Worm (Caenorhabditis elegans) whole organism, midembryonic: ENCODE results near the gene gcy-32.

Source experiments
- T22C8.4 ChIP-seq: fragments of 200-800 bp; sonication (Bioruptor generic); IDR thresholded peaks from 2 replicates; pipeline ENCODE4 v1.3.6; 2022; ENCODE audit warnings: missing genetic modification characterization, missing compliant biosample characterization
- cog-1 ChIP-seq: sonication (generic microtip); optimal IDR thresholded peaks from 2 replicates; lab custom pipeline; 2016; ENCODE audit warnings: missing genetic modification characterization, missing compliant biosample characterization
- flt-1 ChIP-seq: fragments of 200-800 bp; sonication (Bioruptor generic); IDR thresholded peaks from 2 replicates; pipeline ENCODE4 v1.3.6; 2022; ENCODE audit warnings: missing genetic modification characterization, missing compliant biosample characterization
- klf-2 ChIP-seq: fragments of 200-800 bp; sonication (Bioruptor generic); conservative IDR thresholded peaks from 2 replicates; pipeline ENCODE4 v1.3.6; 2022; ENCODE audit warnings: missing genetic modification reagents, missing genetic modification characterization, missing compliant biosample characterization
- med-1 ChIP-seq: sonication (generic microtip); optimal IDR thresholded peaks from 2 replicates; lab custom pipeline; 2017; ENCODE audit warnings: missing genetic modification characterization, mild to moderate bottlenecking, missing compliant biosample characterization, antibody characterized with exemption, missing genetic modification reagents; ENCODE audit not compliant: insufficient read depth
- ref-1 ChIP-seq: fragments of 200-800 bp; sonication (Bioruptor generic); conservative IDR thresholded peaks from 2 replicates; pipeline ENCODE4 v1.3.6; 2022; ENCODE audit warnings: missing genetic modification reagents, missing genetic modification characterization, missing compliant biosample characterization
- tab-1 ChIP-seq: fragments of 200-800 bp; sonication (Bioruptor generic); IDR thresholded peaks from 2 replicates; pipeline ENCODE4 v1.3.6; 2022; ENCODE audit warnings: missing genetic modification characterization, missing compliant biosample characterization
- ztf-23 ChIP-seq: fragments of 200-800 bp; sonication (Bioruptor generic); IDR thresholded peaks from 2 replicates; pipeline ENCODE4 v1.3.6; 2022; ENCODE audit warnings: missing genetic modification reagents, missing genetic modification characterization, missing compliant biosample characterization
- ztf-29 ChIP-seq: fragments of 200-800 bp; sonication (Bioruptor generic); IDR thresholded peaks from 2 replicates; pipeline ENCODE4 v1.3.6; 2022; ENCODE audit warnings: missing genetic modification reagents, missing genetic modification characterization, missing compliant biosample characterization

The gcy-32 gene

DNA sequence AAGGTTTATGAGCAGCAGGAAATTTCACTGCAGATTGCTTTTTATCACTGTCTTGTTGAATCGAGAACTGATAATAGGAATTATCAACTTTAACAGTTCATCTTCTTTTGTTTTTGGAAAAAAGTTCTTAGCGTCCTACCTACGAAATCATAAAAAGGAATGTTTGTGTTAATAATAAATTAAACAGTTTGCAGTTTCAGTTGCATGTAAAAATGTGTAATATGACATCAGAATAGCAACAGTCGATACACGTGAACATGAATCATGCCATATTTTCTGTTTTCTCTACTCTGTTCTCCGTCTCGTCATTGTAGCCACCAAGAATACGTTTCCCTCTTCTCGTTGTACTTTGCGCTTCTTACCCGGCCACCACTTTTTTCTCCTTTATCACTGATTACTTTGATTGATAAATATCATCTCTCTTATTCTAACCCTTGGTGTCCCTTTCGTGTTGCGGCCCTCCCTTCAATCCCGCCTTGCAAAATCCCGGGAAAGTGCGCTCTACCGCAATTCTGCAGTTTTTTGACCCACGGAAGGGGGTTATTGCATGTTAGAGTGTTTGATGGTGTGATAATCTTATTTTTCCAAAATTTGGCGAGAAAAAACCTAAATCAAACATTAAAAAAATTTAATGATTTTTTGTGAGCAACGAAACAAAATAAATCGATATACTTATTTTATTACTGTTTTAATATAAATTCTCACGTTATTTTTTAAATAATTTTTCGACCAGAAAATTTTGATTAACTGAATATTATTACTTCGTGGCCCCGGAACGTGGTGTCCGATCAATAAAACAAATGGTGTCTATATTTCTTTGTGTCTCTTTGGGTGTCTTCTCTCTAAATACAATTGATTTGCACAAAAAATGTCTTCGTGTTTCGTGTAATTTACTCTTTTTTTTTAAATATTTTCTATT is 22.6 kb downstream of the gcy-32 start, which contains the start of gene sptl-3:
Gene sptl-3 (plus strand): TSS at position 869 of the 919 bp plus-strand sequence.
- TF ChIP-seq T22C8.4 (GFP tag; lab: Robert Waterston, UW) = no peak
- TF ChIP-seq tab-1 = no peak
- TF ChIP-seq klf-2 (GFP tag; lab: Robert Waterston, UW) = no peak
- TF ChIP-seq flt-1 (GFP tag; lab: Robert Waterston, UW) = no peak
- no peak for TF ChIP-seq cog-1 (tag; lab: Kevin White, UChicago)

ce11 chrV:13891489-13891888 is 23.8 kb downstream of the gcy-32 start:
- TF ChIP-seq flt-1 (GFP tag; lab: Robert Waterston, UW) (no peak), ztf-23 (GFP tag; lab: Robert Waterston, UW) (no peak), T22C8.4 (GFP tag; lab: Robert Waterston, UW) (no peak), ref-1 (GFP tag; lab: Robert Waterston, UW) (no peak), klf-2 (GFP tag; lab: Robert Waterston, UW) (no peak), ztf-29 (no peak), med-1 (GFP tag; lab: Kevin White, UChicago) (no peak), tab-1 (no peak), cog-1 (tag; lab: Kevin White, UChicago) (no peak)

- no peak for TF ChIP-seq T22C8.4 (GFP tag; lab: Robert Waterston, UW)
- TF ChIP-seq ref-1 (GFP tag; lab: Robert Waterston, UW) = no peak
- no peak for TF ChIP-seq cog-1 (tag; lab: Kevin White, UChicago)
- TF ChIP-seq flt-1 (GFP tag; lab: Robert Waterston, UW) = no peak
- TF ChIP-seq med-1 (GFP tag; lab: Kevin White, UChicago) = no peak
- no peak for TF ChIP-seq klf-2 (GFP tag; lab: Robert Waterston, UW)
- no peak for TF ChIP-seq ztf-29
- TF ChIP-seq ztf-23 (GFP tag; lab: Robert Waterston, UW) = no peak
These were observed 24.8 kb downstream of the gcy-32 start, which contains the start of gene lbp-8 for ce11 chrV:13890473-13890872. Gene lbp-8, plus strand, starts transcription at chrV:13890773.

DNA sequence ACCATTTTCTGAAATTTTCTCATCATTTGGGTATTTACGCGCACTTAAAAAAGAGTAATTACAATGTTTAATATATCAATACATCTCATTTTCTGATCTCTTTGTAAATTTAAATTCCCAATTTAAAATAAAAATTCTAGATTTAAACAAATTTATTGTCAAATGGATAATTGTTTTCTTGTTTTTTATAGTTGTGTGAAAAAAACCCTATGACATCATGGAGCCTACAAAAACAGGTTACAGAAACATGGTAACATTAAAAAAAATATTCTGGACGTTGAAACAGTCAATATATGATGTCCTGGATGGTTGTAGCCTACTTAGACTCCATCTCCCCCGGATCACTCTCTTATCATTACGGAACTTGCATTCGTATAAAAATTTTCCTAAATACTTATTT is 25.8 kb downstream of the gcy-32 start, which contains the start of gene spp-12:
Gene spp-12 (plus strand): TSS at position 301 of the 400 bp plus-strand sequence.
- TF ChIP-seq flt-1 (GFP tag; lab: Robert Waterston, UW) (no peak), T22C8.4 (GFP tag; lab: Robert Waterston, UW) (no peak), ztf-29 (no peak), cog-1 (tag; lab: Kevin White, UChicago) (no peak), ref-1 (GFP tag; lab: Robert Waterston, UW) (no peak), med-1 (GFP tag; lab: Kevin White, UChicago) (no peak)

ce11 chrV:13887358-13887757 is 27.9 kb downstream of the gcy-32 start, which contains the start of gene srsx-19:
Gene srsx-19, plus strand, starts transcription at chrV:13887658.
- TF ChIP-seq flt-1 (GFP tag; lab: Robert Waterston, UW) = no peak
- TF ChIP-seq T22C8.4 (GFP tag; lab: Robert Waterston, UW) = no peak

ce11 chrV:13880607-13881006 is 34.7 kb downstream of the gcy-32 start, which contains the start of gene T22G5.3:
Gene T22G5.3, plus strand, starts transcription at chrV:13880907.
- no peak for TF ChIP-seq ref-1 (GFP tag; lab: Robert Waterston, UW)
- no peak for TF ChIP-seq ztf-29
- TF ChIP-seq ztf-23 (GFP tag; lab: Robert Waterston, UW) = no peak
- TF ChIP-seq flt-1 (GFP tag; lab: Robert Waterston, UW) = no peak
- no peak for TF ChIP-seq T22C8.4 (GFP tag; lab: Robert Waterston, UW)
- TF ChIP-seq cog-1 (tag; lab: Kevin White, UChicago) = no peak
- no peak for TF ChIP-seq klf-2 (GFP tag; lab: Robert Waterston, UW)
- no peak for TF ChIP-seq tab-1
- no peak for TF ChIP-seq med-1 (GFP tag; lab: Kevin White, UChicago)

- TF ChIP-seq T22C8.4 (GFP tag; lab: Robert Waterston, UW) = no peak
- no peak for TF ChIP-seq tab-1
- TF ChIP-seq cog-1 (tag; lab: Kevin White, UChicago) = no peak
- no peak for TF ChIP-seq ztf-23 (GFP tag; lab: Robert Waterston, UW)
- no peak for TF ChIP-seq flt-1 (GFP tag; lab: Robert Waterston, UW)
These were observed 35.1 kb downstream of the gcy-32 start for ce11 chrV:13880163-13880562.

ce11 chrV:13879241-13879640 is 36.0 kb downstream of the gcy-32 start, which contains the start of gene lbp-7:
Gene lbp-7, plus strand, starts transcription at chrV:13879552.
- TF ChIP-seq T22C8.4 (GFP tag; lab: Robert Waterston, UW) = no peak
- no peak for TF ChIP-seq ztf-23 (GFP tag; lab: Robert Waterston, UW)
- TF ChIP-seq ztf-29 = no peak

DNA sequence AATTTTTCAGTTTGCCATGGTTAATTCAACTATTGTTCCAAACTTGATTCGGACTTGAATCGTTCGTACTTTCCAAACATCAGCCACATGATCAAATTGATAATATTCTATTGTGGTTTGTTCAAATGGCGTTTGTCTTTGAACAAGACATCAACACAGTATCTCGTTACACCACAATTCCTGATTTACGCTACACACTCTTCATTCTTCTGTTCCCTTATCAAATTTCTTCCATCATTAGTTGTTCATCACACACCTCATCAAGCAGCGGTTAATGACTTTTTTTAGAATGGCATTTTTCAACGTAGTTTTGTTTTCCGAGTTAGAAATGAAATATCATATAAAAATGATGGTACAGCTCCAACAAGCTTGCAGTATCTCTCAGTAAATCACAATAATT is 37.1 kb downstream of the gcy-32 start:
- TF ChIP-seq cog-1 (tag; lab: Kevin White, UChicago) (no peak), T22C8.4 (GFP tag; lab: Robert Waterston, UW) (no peak), klf-2 (GFP tag; lab: Robert Waterston, UW) (no peak), med-1 (GFP tag; lab: Kevin White, UChicago) (no peak), ztf-23 (GFP tag; lab: Robert Waterston, UW) (no peak), ref-1 (GFP tag; lab: Robert Waterston, UW) (no peak)

DNA sequence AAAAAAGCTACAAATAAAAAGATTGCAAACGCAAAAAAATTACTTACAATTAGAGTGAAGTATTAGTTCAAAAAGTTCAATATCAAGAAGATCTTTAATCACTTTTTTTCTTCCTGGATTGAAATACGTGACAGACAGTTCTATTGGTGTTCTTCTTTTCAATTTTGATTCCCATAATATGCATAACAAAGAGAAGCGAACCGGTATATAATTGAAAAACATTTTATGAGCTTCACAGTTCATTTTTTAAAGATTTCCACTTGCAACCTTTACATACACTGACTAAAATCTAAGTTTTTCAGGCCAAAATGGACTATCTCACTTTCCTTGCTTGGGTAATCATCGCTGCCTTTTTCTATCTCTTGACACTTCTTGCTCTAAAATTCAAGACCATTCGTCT is 38.8 kb downstream of the gcy-32 start, which contains the start of gene T22G5.1:
Gene T22G5.1 (plus strand): TSS at position 301 of the 400 bp plus-strand sequence.
- TF ChIP-seq ztf-29 = no peak
- TF ChIP-seq klf-2 (GFP tag; lab: Robert Waterston, UW) = no peak
- no peak for TF ChIP-seq flt-1 (GFP tag; lab: Robert Waterston, UW)
- TF ChIP-seq ztf-23 (GFP tag; lab: Robert Waterston, UW) = no peak
- no peak for TF ChIP-seq ref-1 (GFP tag; lab: Robert Waterston, UW)
- TF ChIP-seq med-1 (GFP tag; lab: Kevin White, UChicago) = no peak
- TF ChIP-seq T22C8.4 (GFP tag; lab: Robert Waterston, UW) = no peak
- no peak for TF ChIP-seq cog-1 (tag; lab: Kevin White, UChicago)
